Worm (Caenorhabditis elegans): Measurements from ENCODE around the gene fbxa-14.

ce11 chrIII:1297604-1298003, 26.8 kb downstream of the fbxa-14 start, which contains the start of gene fbxa-28:
- TF ChIP-seq K02D7.2 (tag; optimal IDR thresholded peaks at IDR 0.05) (no peak), hlh-15 (tag; optimal IDR thresholded peaks at IDR 0.05) (no peak), lim-6 (tag; optimal IDR thresholded peaks at IDR 0.05) (no peak), ceh-22 (tag; optimal IDR thresholded peaks at IDR 0.05) (no peak), pqm-1 (tag; optimal IDR thresholded peaks at IDR 0.05) (no peak), hlh-30 (tag; optimal IDR thresholded peaks at IDR 0.05; ENCODE audit: insufficient read depth) (no peak), ets-4 (tag; optimal IDR thresholded peaks at IDR 0.05) (no peak), unc-55 (GFP tag; optimal IDR thresholded peaks at IDR 0.05) (no peak)

All from whole organism, late embryonic.